Fruit fly (Drosophila melanogaster): ENCODE results near the gene Arp5.

Arp5 gene

DNA sequence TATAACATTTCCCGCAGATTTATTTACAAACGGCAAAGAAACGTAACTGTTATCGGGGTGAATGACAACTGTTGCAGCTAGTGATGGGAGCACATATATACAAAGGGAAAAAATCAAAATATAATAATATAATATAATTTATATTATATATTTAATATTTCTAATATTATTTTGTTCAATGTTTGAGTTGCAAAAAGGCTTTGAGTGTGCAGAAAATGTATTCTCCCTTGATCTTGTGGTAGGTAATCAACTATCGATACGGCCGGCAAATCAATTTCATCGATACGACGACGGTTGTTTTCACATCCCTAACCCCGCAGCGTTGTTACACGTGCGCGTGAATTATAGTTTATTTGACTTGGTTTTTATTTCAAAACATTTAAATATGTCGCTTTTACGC lies 38.1 kb downstream of the Arp5 start, which contains the start of the genes mTerf5 and Non3 (continued):
- TF ChIP-seq CG14014 (GFP tag; IDR thresholded peaks at IDR 0.05) (no peak), pros (GFP tag; optimal IDR thresholded peaks at IDR 0.05) (no peak), CG17612 (GFP tag; IDR thresholded peaks at IDR 0.05) (no peak), CG3726 (GFP tag; IDR thresholded peaks at IDR 0.05) (no peak), Fer3 (tag; optimal IDR thresholded peaks at IDR 0.05) (peak; percentile 42), Gsc (GFP tag; IDR thresholded peaks at IDR 0.05) (no peak), CG9609 (GFP tag; optimal IDR thresholded peaks at IDR 0.05) (no peak), CG15696 (tag; optimal IDR thresholded peaks at IDR 0.05) (peak; percentile 51), Bgb (GFP tag; IDR thresholded peaks at IDR 0.05; ENCODE audit: partially characterized antibody) (peak; percentile 85), NK7.1 (GFP tag; optimal IDR thresholded peaks at IDR 0.05) (no peak), Poxn (GFP tag; IDR thresholded peaks at IDR 0.05) (no peak), CG18476 (GFP tag; optimal IDR thresholded peaks at IDR 0.05) (peak; percentile 10), CG5953 (GFP tag; IDR thresholded peaks at IDR 0.05) (no peak), hbn (GFP tag; IDR thresholded peaks at IDR 0.05; ENCODE audit: partially characterized antibody) (peak; percentile 83), CrebB (tag; optimal IDR thresholded peaks at IDR 0.05) (no peak), ase (GFP tag; IDR thresholded peaks at IDR 0.05) (0 out of 3 replicates have a peak, but pooled peaks have one; percentile 30), Optix (GFP tag; IDR thresholded peaks at IDR 0.05) (peak; percentile 37; the same call in 1 of the 3 replicates), CG17361 (GFP tag; IDR thresholded peaks at IDR 0.05) (peak; percentile 58; the same call in 2 of the 3 replicates), CG11093 (GFP tag; IDR thresholded peaks at IDR 0.05) (no peak), zen2 (GFP tag; IDR thresholded peaks at IDR 0.05; ENCODE audit: partially characterized antibody) (peak; percentile 83; the same call in 2 of the 3 replicates), E2f2 (GFP tag; IDR thresholded peaks at IDR 0.05) (peak; percentile 56; the same call in 1 of the 2 replicates), vnd (GFP tag; IDR thresholded peaks at IDR 0.05; ENCODE audit: partially characterized antibody) (peak; percentile 86), trem (tag; optimal IDR thresholded peaks at IDR 0.05) (peak; percentile 95), btn (GFP tag; optimal IDR thresholded peaks at IDR 0.05) (no peak), klu (GFP tag; IDR thresholded peaks at IDR 0.05) (no peak), CG18011 (GFP tag; optimal IDR thresholded peaks at IDR 0.05) (peak; percentile 6), Ptx1 (GFP tag; IDR thresholded peaks at IDR 0.05) (peak; percentile 59), Aef1 (GFP tag; IDR thresholded peaks at IDR 0.05) (no peak), scrt (GFP tag; optimal IDR thresholded peaks at IDR 0.05) (peak; percentile 96), CG6791 (GFP tag; IDR thresholded peaks at IDR 0.05; ENCODE audit: partially characterized antibody) (peak; percentile 78), H2.0 (GFP tag; IDR thresholded peaks at IDR 0.05) (no peak), CG9215 (GFP tag; IDR thresholded peaks at IDR 0.05) (peak; percentile 46), HLH3B (GFP tag; IDR thresholded peaks at IDR 0.05) (no peak), Oaz (GFP tag; IDR thresholded peaks at IDR 0.05) (no peak), Doc2 (GFP tag; IDR thresholded peaks at IDR 0.05) (no peak), ERR (GFP tag; optimal IDR thresholded peaks at IDR 0.05) (no peak), yki (optimal IDR thresholded peaks at IDR 0.05) (no peak), sob (GFP tag; IDR thresholded peaks at IDR 0.05) (peak; percentile 25; the same call in 1 of the 2 replicates), aop (GFP tag; IDR thresholded peaks at IDR 0.05) (no peak), tna (GFP tag; IDR thresholded peaks at IDR 0.05; ENCODE audit: partially characterized antibody) (peak; percentile 52; the same call in 1 of the 2 replicates), cad (GFP tag; optimal IDR thresholded peaks at IDR 0.05) (no peak), Dek (tag; optimal IDR thresholded peaks at IDR 0.05) (peak; percentile 36), CG17829 (tag; optimal IDR thresholded peaks at IDR 0.05) (peak; percentile 76), Spps (tag; optimal IDR thresholded peaks at IDR 0.05) (peak; percentile 16), CG15073 (GFP tag; optimal IDR thresholded peaks at IDR 0.05) (no peak), Mad (GFP tag; optimal IDR thresholded peaks at IDR 0.05) (no peak), zen (tag; optimal IDR thresholded peaks at IDR 0.05) (peak; percentile 67), dysf (GFP tag; IDR thresholded peaks at IDR 0.05) (0 out of 3 replicates have a peak, but pooled peaks have one; percentile 36), Bdp1 (GFP tag; optimal IDR thresholded peaks at IDR 0.05) (peak; percentile 12), CG12942 (GFP tag; optimal IDR thresholded peaks at IDR 0.05) (peak; percentile 46), Bteb2 (GFP tag; optimal IDR thresholded peaks at IDR 0.05) (no peak), sens (GFP tag) (peak; percentile 83)
